Fruit fly (Drosophila melanogaster) whole organism, embryonic: ENCODE results near the gene AstC.
A peak's percentile ranks its signal among the peaks of the same experiment; 100 is the strongest.

Experiments
- Asciz ChIP-seq: fragments of 200-800 bp; sonication (Bioruptor generic); optimal IDR thresholded peaks from 2 replicates; lab custom pipeline; 2017; ENCODE audit warnings: missing biosample characterization, mild to moderate bottlenecking, missing genetic modification characterization, missing genetic modification reagents
- C15 ChIP-seq: fragments of 200-800 bp; sonication (Bioruptor generic); IDR thresholded peaks from 3 replicates; pipeline ENCODE4 v1.3.6; 2022; ENCODE audit warnings: missing biosample characterization, missing genetic modification characterization
- CG11398 ChIP-seq: fragments of 200-800 bp; sonication (Bioruptor generic); optimal IDR thresholded peaks from 2 replicates; lab custom pipeline; 2016; ENCODE audit warnings: missing biosample characterization, missing genetic modification characterization
- CG11695 ChIP-seq: fragments of 200-800 bp; sonication (Bioruptor generic); IDR thresholded peaks from 3 replicates; pipeline ENCODE4 v1.3.6; 2022; ENCODE audit warnings: missing biosample characterization, missing genetic modification characterization
- CG12299 ChIP-seq: fragments of 200-800 bp; sonication (Bioruptor generic); optimal IDR thresholded peaks from 2 replicates; lab custom pipeline; 2018; ENCODE audit warnings: missing biosample characterization, mild to moderate bottlenecking, missing genetic modification characterization
- CG1233 ChIP-seq: fragments of 200-800 bp; sonication (Bioruptor generic); optimal IDR thresholded peaks from 4 replicates; lab custom pipeline; 2018; ENCODE audit warnings: missing biosample characterization, mild to moderate bottlenecking, missing genetic modification characterization
- CG1529 ChIP-seq: fragments of 200-800 bp; sonication (Bioruptor generic); optimal IDR thresholded peaks from 3 replicates; lab custom pipeline; 2018; ENCODE audit warnings: missing biosample characterization, missing genetic modification characterization
- CG1603 ChIP-seq: fragments of 200-800 bp; sonication (Bioruptor generic); optimal IDR thresholded peaks from 2 replicates; lab custom pipeline; 2019; ENCODE audit warnings: missing biosample characterization, mild to moderate bottlenecking, missing genetic modification characterization, moderate library complexity
- CG17359 ChIP-seq: fragments of 200-800 bp; sonication (Bioruptor generic); optimal IDR thresholded peaks from 3 replicates; lab custom pipeline; 2018; ENCODE audit warnings: missing biosample characterization, mild to moderate bottlenecking, missing genetic modification characterization, moderate library complexity
- CG17829 ChIP-seq: fragments of 200-800 bp; optimal IDR thresholded peaks from 2 replicates; lab custom pipeline; 2019; ENCODE audit warnings: missing biosample characterization, mild to moderate bottlenecking, missing genetic modification characterization, moderate library complexity
- CG17912 ChIP-seq: fragments of 200-800 bp; sonication (Bioruptor generic); optimal IDR thresholded peaks from 2 replicates; lab custom pipeline; 2018; ENCODE audit warnings: missing biosample characterization, mild to moderate bottlenecking, missing genetic modification characterization
- CG18764 ChIP-seq: fragments of 200-800 bp; sonication (Bioruptor generic); optimal IDR thresholded peaks from 3 replicates; lab custom pipeline; 2016; ENCODE audit warnings: missing biosample characterization, missing genetic modification characterization
- CG2889 ChIP-seq: fragments of 200-800 bp; sonication (Bioruptor generic); IDR thresholded peaks from 3 replicates; pipeline ENCODE4 v1.3.6; 2022; ENCODE audit warnings: missing biosample characterization, missing genetic modification characterization
- CG3281 ChIP-seq: fragments of 200-800 bp; sonication (Bioruptor generic); optimal IDR thresholded peaks from 3 replicates; lab custom pipeline; 2017; ENCODE audit warnings: missing biosample characterization, mild to moderate bottlenecking, missing genetic modification characterization
- CG3407 ChIP-seq: fragments of 200-800 bp; sonication (Bioruptor generic); optimal IDR thresholded peaks from 2 replicates; lab custom pipeline; 2018; ENCODE audit warnings: missing biosample characterization, mild to moderate bottlenecking, missing genetic modification characterization
- CG43689 ChIP-seq: fragments of 200-800 bp; sonication (Bioruptor generic); IDR thresholded peaks from 2 replicates; pipeline ENCODE4 v1.3.6; 2022; ENCODE audit warnings: missing biosample characterization, missing genetic modification characterization
- CG4404 ChIP-seq: fragments of 200-800 bp; sonication (Bioruptor generic); IDR thresholded peaks from 2 replicates; pipeline ENCODE4 v1.3.6; 2022; ENCODE audit warnings: missing biosample characterization, missing genetic modification characterization
- CG5245 ChIP-seq: fragments of 200-800 bp; sonication (Bioruptor generic); optimal IDR thresholded peaks from 3 replicates; lab custom pipeline; 2016; ENCODE audit warnings: missing biosample characterization, missing genetic modification characterization
- CG6272 ChIP-seq: fragments of 200-800 bp; sonication (Bioruptor generic); IDR thresholded peaks from 2 replicates; pipeline ENCODE4 v1.3.6; 2022; ENCODE audit warnings: missing biosample characterization, missing genetic modification characterization
- CG6689 ChIP-seq: fragments of 200-800 bp; sonication (Bioruptor generic); IDR thresholded peaks from 2 replicates; pipeline ENCODE4 v1.3.6; 2022; ENCODE audit warnings: missing biosample characterization, missing genetic modification characterization
- CG6791 ChIP-seq: fragments of 200-800 bp; sonication (Bioruptor generic); IDR thresholded peaks from 3 replicates; pipeline ENCODE4 v1.3.6; 2022; ENCODE audit warnings: missing biosample characterization, missing genetic modification characterization; ENCODE audit not compliant: partially characterized antibody
- CG9609 ChIP-seq: fragments of 200-800 bp; sonication (Bioruptor generic); optimal IDR thresholded peaks from 3 replicates; lab custom pipeline; 2016; ENCODE audit warnings: missing biosample characterization, missing genetic modification characterization
- CTCF ChIP-seq: fragments of 200-800 bp; sonication (Bioruptor generic); optimal IDR thresholded peaks from 2 replicates; lab custom pipeline; 2017; ENCODE audit warnings: missing biosample characterization, mild to moderate bottlenecking, missing genetic modification characterization, moderate library complexity
- CkIIα-i1 ChIP-seq: fragments of 200-800 bp; sonication (Bioruptor generic); IDR thresholded peaks from 2 replicates; pipeline ENCODE4 v1.3.6; 2022; ENCODE audit warnings: missing biosample characterization, missing genetic modification characterization
- Doc3 ChIP-seq: fragments of 200-800 bp; sonication (Bioruptor generic); IDR thresholded peaks from 3 replicates; pipeline ENCODE4 v1.3.6; 2022; ENCODE audit warnings: missing biosample characterization, missing genetic modification characterization; ENCODE audit not compliant: partially characterized antibody
- HmgZ ChIP-seq: fragments of 200-800 bp; sonication (Bioruptor generic); optimal IDR thresholded peaks from 2 replicates; lab custom pipeline; 2018; ENCODE audit warnings: missing biosample characterization, mild to moderate bottlenecking, missing genetic modification characterization
- Hmx ChIP-seq: fragments of 200-800 bp; sonication (Bioruptor generic); optimal IDR thresholded peaks from 2 replicates; lab custom pipeline; 2016; ENCODE audit warnings: missing biosample characterization, missing genetic modification characterization
- Hr3 ChIP-seq: fragments of 200-800 bp; sonication (Bioruptor generic); optimal IDR thresholded peaks from 3 replicates; lab custom pipeline; 2016; ENCODE audit warnings: missing biosample characterization, missing genetic modification characterization
- Hr39 ChIP-seq: fragments of >200 bp; optimal IDR thresholded peaks from 2 replicates; lab custom pipeline; 2017
- Myb ChIP-seq: fragments of 200-800 bp; sonication (Bioruptor generic); optimal IDR thresholded peaks from 2 replicates; lab custom pipeline; 2016; ENCODE audit warnings: missing biosample characterization, missing genetic modification characterization
- NC2β ChIP-seq: fragments of 200-800 bp; sonication (Bioruptor generic); optimal IDR thresholded peaks from 2 replicates; lab custom pipeline; 2016; ENCODE audit warnings: missing biosample characterization, missing genetic modification characterization
- Nf-YB ChIP-seq: fragments of 200-800 bp; sonication (Bioruptor generic); optimal IDR thresholded peaks from 3 replicates; lab custom pipeline; 2019; ENCODE audit warnings: missing biosample characterization, mild to moderate bottlenecking, missing genetic modification characterization, moderate library complexity
- Spps ChIP-seq: fragments of 200-800 bp; sonication (Bioruptor generic); optimal IDR thresholded peaks from 2 replicates; lab custom pipeline; 2018; ENCODE audit warnings: missing biosample characterization, mild to moderate bottlenecking, missing genetic modification characterization
- Vsx1 ChIP-seq: fragments of 200-800 bp; sonication (Bioruptor generic); optimal IDR thresholded peaks from 2 replicates; lab custom pipeline; 2017; ENCODE audit warnings: missing biosample characterization, mild to moderate bottlenecking, missing genetic modification characterization, missing genetic modification reagents
- aop ChIP-seq: fragments of 200-800 bp; sonication (Bioruptor generic); IDR thresholded peaks from 2 replicates; pipeline ENCODE4 v1.3.6; 2022; ENCODE audit warnings: missing biosample characterization, missing genetic modification characterization
- ash1 ChIP-seq: fragments of 200-800 bp; sonication (Bioruptor generic); optimal IDR thresholded peaks from 2 replicates; lab custom pipeline; 2018; ENCODE audit warnings: missing biosample characterization, mild to moderate bottlenecking, missing genetic modification characterization
- cad ChIP-seq: fragments of >200 bp; optimal IDR thresholded peaks from 2 replicates; lab custom pipeline; 2017; ENCODE audit warnings: missing biosample characterization, missing genetic modification characterization
- chinmo ChIP-seq: fragments of 200-800 bp; sonication (Bioruptor generic); IDR thresholded peaks from 4 replicates; pipeline ENCODE4 v1.3.6; 2022; ENCODE audit warnings: missing biosample characterization, missing genetic modification characterization; ENCODE audit not compliant: partially characterized antibody
- danr ChIP-seq: fragments of 200-800 bp; sonication (Bioruptor generic); IDR thresholded peaks from 2 replicates; pipeline ENCODE4 v1.3.6; 2022; ENCODE audit warnings: missing biosample characterization, missing genetic modification characterization
- ewg ChIP-seq: fragments of 200-800 bp; sonication (Bioruptor generic); optimal IDR thresholded peaks from 3 replicates; lab custom pipeline; 2017; ENCODE audit warnings: mild to moderate bottlenecking, missing biosample characterization, missing genetic modification reagents, missing genetic modification characterization
- fd64A ChIP-seq: fragments of 200-800 bp; sonication (Bioruptor generic); optimal IDR thresholded peaks from 3 replicates; lab custom pipeline; 2018; ENCODE audit warnings: missing biosample characterization, mild to moderate bottlenecking, missing genetic modification characterization
- fd96Cb ChIP-seq: fragments of 200-800 bp; sonication (Bioruptor generic); optimal IDR thresholded peaks from 2 replicates; lab custom pipeline; 2018; ENCODE audit warnings: missing biosample characterization, mild to moderate bottlenecking, missing genetic modification characterization, moderate library complexity
- gcm ChIP-seq: fragments of 200-800 bp; sonication (Bioruptor generic); optimal IDR thresholded peaks from 2 replicates; lab custom pipeline; 2019; ENCODE audit warnings: missing biosample characterization, mild to moderate bottlenecking, missing genetic modification characterization, moderate library complexity
- grn ChIP-seq: fragments of 200-800 bp; sonication (Bioruptor generic); optimal IDR thresholded peaks from 3 replicates; lab custom pipeline; 2017; ENCODE audit warnings: missing biosample characterization, missing genetic modification characterization
- insv ChIP-seq, 2 experiments: fragments of 200-800 bp; sonication (Bioruptor generic); optimal IDR thresholded peaks; 3 replicates each; lab custom pipeline; 2016 to 2018; ENCODE audit warnings: missing biosample characterization in 2 of 2, missing genetic modification characterization in 2 of 2
- klu ChIP-seq: fragments of 200-800 bp; sonication (Bioruptor generic); IDR thresholded peaks from 2 replicates; pipeline ENCODE4 v1.3.6; 2022; ENCODE audit warnings: missing biosample characterization, missing genetic modification characterization
- lab ChIP-seq: fragments of 200-800 bp; sonication (Bioruptor generic); optimal IDR thresholded peaks from 3 replicates; lab custom pipeline; 2017; ENCODE audit warnings: missing biosample characterization, missing genetic modification characterization, mild to moderate bottlenecking, moderate library complexity, missing genetic modification reagents
- pan ChIP-seq, 4 experiments: fragments of >200 bp in 3 of 4; fragments of 200-800 bp in 1 of 4; sonication (Bioruptor generic) in 1 of 4; optimal IDR thresholded peaks in 3 of 4; IDR thresholded peaks in 1 of 4; 2 replicates each; pipeline versions ENCODE4 v1.3.6 to Lab custom; 2017 to 2022; ENCODE audit warnings: missing biosample characterization in 2 of 4, missing genetic modification characterization in 2 of 4, mixed read lengths in 1 of 4
- pnt ChIP-seq: fragments of 200-800 bp; sonication (Bioruptor generic); optimal IDR thresholded peaks from 3 replicates; lab custom pipeline; 2016; ENCODE audit warnings: missing biosample characterization, missing genetic modification characterization
- row ChIP-seq: fragments of 200-800 bp; sonication (Bioruptor generic); IDR thresholded peaks from 3 replicates; pipeline ENCODE4 v1.3.6; 2022; ENCODE audit warnings: missing biosample characterization, missing genetic modification characterization
- schlank ChIP-seq: fragments of 200-800 bp; sonication (Bioruptor generic); optimal IDR thresholded peaks from 2 replicates; lab custom pipeline; 2018; ENCODE audit warnings: missing biosample characterization, mild to moderate bottlenecking, missing genetic modification characterization
- sisA ChIP-seq: fragments of 200-800 bp; sonication (Bioruptor generic); IDR thresholded peaks from 2 replicates; pipeline ENCODE4 v1.3.6; 2022; ENCODE audit warnings: missing biosample characterization, missing genetic modification characterization

AstC gene

dm6 chr2L:11100516-11101061 lies 19.4 kb upstream of the AstC start, which contains the start of gene Ge-1 (continued):
- TF ChIP-seq CG6791 (peak; percentile 48; the same call in 1 of the 3 replicates), Hmx (GFP tag; lab: Kevin White, UChicago) (no peak), Hr3 (GFP tag; lab: Kevin White, UChicago) (no peak), CG5245 (GFP tag; lab: Kevin White, UChicago) (no peak), klu (GFP tag; lab: Robert Waterston, UW) (no peak), CG1529 (no peak), CG17359 (peak; percentile 40), CG3281 (GFP tag; lab: Kevin White, UChicago) (no peak), Nf-YB (GFP tag; lab: Kevin White, UChicago) (no peak), ash1 (GFP tag; lab: Kevin White, UChicago) (no peak), ewg (GFP tag; lab: Kevin White, UChicago) (no peak), Asciz (no peak), CG43689 (GFP tag; lab: Robert Waterston, UW) (no peak), Hr39 (lab: Kevin White, UChicago) (no peak), CG9609 (no peak), CG12299 (tag; lab: Kevin White, UChicago) (no peak), cad (no peak), CG17912 (no peak), aop (GFP tag; lab: Robert Waterston, UW) (no peak), NC2β (no peak), Myb (GFP tag; lab: Kevin White, UChicago) (peak; percentile 98), CG6689 (GFP tag; lab: Robert Waterston, UW) (peak; percentile 51), CTCF (no peak), chinmo (GFP tag; lab: Robert Waterston, UW) (no peak), grn (GFP tag; lab: Kevin White, UChicago) (no peak), HmgZ (tag; lab: Kevin White, UChicago) (peak; percentile 38), Vsx1 (GFP tag; lab: Kevin White, UChicago) (no peak), fd96Cb (no peak), CG3407 (GFP tag; lab: Kevin White, UChicago) (no peak), CG17829 (tag; lab: Kevin White, UChicago) (peak; percentile 25), CG2889 (GFP tag; lab: Robert Waterston, UW) (no peak), gcm (no peak), CG18764 (peak; percentile 2), row (GFP tag; lab: Robert Waterston, UW) (peak; percentile 26; the same call in 1 of the 3 replicates), CG6272 (GFP tag; lab: Robert Waterston, UW) (no peak), pnt (GFP tag; lab: Kevin White, UChicago) (no peak), insv (GFP tag; optimal IDR thresholded peaks at IDR 0.05; lab: Kevin White, UChicago) (no peak), sisA (GFP tag; lab: Robert Waterston, UW) (no peak), Doc3 (GFP tag; lab: Robert Waterston, UW) (0 out of 3 replicates have a peak, but pooled peaks have one; percentile 27), CkIIα-i1 (GFP tag; lab: Robert Waterston, UW) (no peak), schlank (no peak), CG1603 (tag; lab: Kevin White, UChicago) (no peak), fd64A (GFP tag; lab: Kevin White, UChicago) (no peak), lab (GFP tag; lab: Kevin White, UChicago) (no peak), CG11695 (GFP tag; lab: Robert Waterston, UW) (no peak), CG4404 (no peak), pan (optimal IDR thresholded peaks at IDR 0.05; lab: Kevin White, UChicago) (no peak), pan (GFP tag; optimal IDR thresholded peaks at IDR 0.05 in 1 of 2, IDR thresholded peaks at IDR 0.05 in 1 of 2) (no peak), Spps (no peak), CG11398 (no peak), C15 (no peak), CG1233 (GFP tag; lab: Kevin White, UChicago) (no peak), danr (GFP tag; lab: Robert Waterston, UW) (no peak)
